Fruit fly (Drosophila melanogaster) whole organism, wandering third instar larva: ENCODE data around the gene CG2926.

Experiments used
- Abd-B ChIP-seq: fragments of >200 bp; optimal IDR thresholded peaks from 2 replicates; lab custom pipeline; 2017; ENCODE audit warnings: missing biosample characterization, missing genetic modification characterization
- CG32264 ChIP-seq: fragments of 200-800 bp; sonication (Bioruptor generic); optimal IDR thresholded peaks from 2 replicates; lab custom pipeline; 2016; ENCODE audit warnings: missing biosample characterization, missing genetic modification characterization
- CG9705 ChIP-seq: fragments of 200-800 bp; sonication (Bioruptor generic); optimal IDR thresholded peaks from 2 replicates; lab custom pipeline; 2018; ENCODE audit warnings: missing biosample characterization, mild to moderate bottlenecking, missing genetic modification characterization
- CrebA ChIP-seq: fragments of 200-800 bp; sonication (Bioruptor generic); optimal IDR thresholded peaks from 2 replicates; lab custom pipeline; 2016; ENCODE audit warnings: missing biosample characterization, mild to moderate bottlenecking, missing genetic modification characterization, borderline replicate concordance
- Dfd ChIP-seq: fragments of >200 bp; optimal IDR thresholded peaks from 2 replicates; lab custom pipeline; 2017; ENCODE audit warnings: missing biosample characterization, missing genetic modification characterization
- Dif ChIP-seq: fragments of 200-275, 200-300 bp; sonication (Bioruptor generic); optimal IDR thresholded peaks from 2 replicates; lab custom pipeline; 2018; ENCODE audit warnings: missing biosample characterization, missing genetic modification characterization; ENCODE audit not compliant: partially characterized antibody
- GATAd ChIP-seq: sonication (Bioruptor generic); optimal IDR thresholded peaks from 2 replicates; lab custom pipeline; 2016; ENCODE audit warnings: missing biosample characterization, missing genetic modification characterization
- HLH106 ChIP-seq: fragments of 200-800 bp; optimal IDR thresholded peaks from 3 replicates; lab custom pipeline; 2019; ENCODE audit warnings: missing biosample characterization, mild to moderate bottlenecking, missing genetic modification characterization, moderate library complexity
- Hnf4 ChIP-seq: fragments of 200-800 bp; sonication (Bioruptor generic); optimal IDR thresholded peaks from 2 replicates; lab custom pipeline; 2016; ENCODE audit warnings: missing biosample characterization, mild to moderate bottlenecking, missing genetic modification characterization
- Hr78 ChIP-seq: fragments of >200 bp; optimal IDR thresholded peaks from 2 replicates; lab custom pipeline; 2017; ENCODE audit warnings: missing biosample characterization, missing genetic modification characterization
- Jra ChIP-seq: sonication (Bioruptor generic); optimal IDR thresholded peaks from 2 replicates; lab custom pipeline; 2016; ENCODE audit warnings: missing biosample characterization, missing genetic modification characterization
- Mio ChIP-seq: sonication (Bioruptor generic); optimal IDR thresholded peaks from 2 replicates; lab custom pipeline; 2016; ENCODE audit warnings: missing biosample characterization, missing genetic modification characterization
- Myc ChIP-seq: fragments of >200 bp; optimal IDR thresholded peaks from 2 replicates; lab custom pipeline; 2017
- N ChIP-seq: fragments of >200 bp; optimal IDR thresholded peaks from 2 replicates; lab custom pipeline; 2018; ENCODE audit warnings: missing biosample characterization, missing external identifiers, missing genetic modification characterization
- OdsH ChIP-seq: fragments of 200-800 bp; sonication (Bioruptor generic); optimal IDR thresholded peaks from 2 replicates; lab custom pipeline; 2016; ENCODE audit warnings: missing biosample characterization, mild to moderate bottlenecking, missing genetic modification characterization
- Rel ChIP-seq, 2 experiments: fragments of 200-800 bp; sonication (Bioruptor generic) in 1 of 2; optimal IDR thresholded peaks; 2 replicates in 1 of 2; 3 replicates in 1 of 2; lab custom pipeline; 2016 to 2019; ENCODE audit warnings: mild to moderate bottlenecking in 2 of 2, missing biosample characterization in 2 of 2, missing genetic modification characterization in 2 of 2, moderate library complexity in 1 of 2
- Sp1 ChIP-seq: fragments of 200-800 bp; sonication (Bioruptor generic); optimal IDR thresholded peaks from 3 replicates; lab custom pipeline; 2019; ENCODE audit warnings: missing biosample characterization, mild to moderate bottlenecking, missing genetic modification characterization, moderate library complexity
- Vsx2 ChIP-seq: fragments of 200-300, 225-300 bp; sonication (Bioruptor generic); optimal IDR thresholded peaks from 2 replicates; lab custom pipeline; 2018; ENCODE audit warnings: missing biosample characterization, missing genetic modification characterization; ENCODE audit not compliant: partially characterized antibody
- br ChIP-seq: fragments of 200-800 bp; sonication (Bioruptor generic); optimal IDR thresholded peaks from 2 replicates; lab custom pipeline; 2016; ENCODE audit warnings: missing biosample characterization, missing genetic modification characterization
- dmrt93B ChIP-seq: fragments of 200-800 bp; sonication (Bioruptor generic); optimal IDR thresholded peaks from 2 replicates; lab custom pipeline; 2018; ENCODE audit warnings: missing biosample characterization, mild to moderate bottlenecking, missing genetic modification characterization
- ey ChIP-seq: fragments of 200-800 bp; sonication (Bioruptor generic); optimal IDR thresholded peaks from 2 replicates; lab custom pipeline; 2016; ENCODE audit warnings: missing biosample characterization, missing genetic modification characterization
- foxo ChIP-seq, 2 experiments: fragments of 200-800 bp; sonication (Bioruptor generic); optimal IDR thresholded peaks; 2 replicates in 1 of 2; 3 replicates in 1 of 2; lab custom pipeline; 2016 to 2017; ENCODE audit warnings: missing biosample characterization in 2 of 2, missing genetic modification characterization in 2 of 2
- fru ChIP-seq: fragments of 200-800 bp; sonication (Bioruptor generic); optimal IDR thresholded peaks from 3 replicates; lab custom pipeline; 2016; ENCODE audit warnings: missing biosample characterization, mild to moderate bottlenecking, missing genetic modification characterization
- h ChIP-seq: fragments of 200-800 bp; sonication (Bioruptor generic); optimal IDR thresholded peaks from 3 replicates; lab custom pipeline; 2016; ENCODE audit warnings: missing biosample characterization, mild to moderate bottlenecking, missing genetic modification characterization
- pan ChIP-seq: fragments of >200 bp; optimal IDR thresholded peaks from 2 replicates; lab custom pipeline; 2017
- psq ChIP-seq: fragments of 200-800 bp; sonication (Bioruptor generic); optimal IDR thresholded peaks from 3 replicates; lab custom pipeline; 2017; ENCODE audit warnings: missing biosample characterization, mild to moderate bottlenecking, missing genetic modification characterization, moderate library complexity
- rgr ChIP-seq: fragments of 200-800 bp; sonication (Bioruptor generic); optimal IDR thresholded peaks from 3 replicates; lab custom pipeline; 2016; ENCODE audit warnings: missing biosample characterization, mild to moderate bottlenecking, missing genetic modification characterization
- sage ChIP-seq: fragments of 200-800 bp; sonication (Bioruptor generic); optimal IDR thresholded peaks from 2 replicates; lab custom pipeline; 2016; ENCODE audit warnings: missing biosample characterization, mild to moderate bottlenecking, missing genetic modification characterization
- sv ChIP-seq: fragments of 200-800 bp; sonication (Bioruptor generic); optimal IDR thresholded peaks from 3 replicates; lab custom pipeline; 2016; ENCODE audit warnings: missing biosample characterization, missing genetic modification characterization
- usp ChIP-seq: fragments of >200 bp; optimal IDR thresholded peaks from 2 replicates; lab custom pipeline; 2017; ENCODE audit warnings: missing biosample characterization, missing genetic modification characterization

The CG2926 gene

DNA sequence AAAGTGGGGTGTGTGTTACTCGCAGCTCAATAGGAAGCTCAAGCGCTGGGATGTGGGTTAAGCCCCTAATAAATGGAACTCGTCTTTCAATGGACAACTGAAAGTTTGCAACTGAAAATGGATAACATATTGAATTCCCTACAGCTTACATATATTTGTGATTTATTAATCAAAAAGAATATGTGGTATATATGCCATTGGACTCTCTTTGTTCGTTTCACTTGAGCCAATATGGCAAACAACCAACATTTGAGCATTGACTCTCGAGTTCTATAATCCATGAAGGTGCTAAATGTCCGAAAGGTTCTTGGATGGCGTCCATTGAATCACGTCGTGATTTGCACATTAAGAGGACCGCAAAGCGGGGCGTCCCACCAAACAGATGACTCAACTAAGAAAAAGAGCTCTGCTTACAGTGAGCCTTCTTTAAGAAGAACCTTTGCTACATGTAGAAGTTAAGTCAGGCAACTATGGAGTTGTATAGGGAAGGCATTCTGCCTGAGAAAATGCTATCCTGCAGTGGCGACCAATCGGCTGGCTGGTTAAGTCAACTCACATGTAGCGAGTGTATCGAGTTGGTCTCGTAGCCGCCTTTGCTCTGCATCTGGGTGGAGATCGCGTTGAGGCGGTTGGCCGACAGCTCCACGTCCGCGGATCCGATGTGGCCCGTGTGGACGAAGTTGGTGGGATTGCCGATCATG, 29.9 kb upstream of the CG2926 start:
- TF ChIP-seq ey (GFP tag; lab: Kevin White, UChicago) (peak; percentile 18), sage (GFP tag; lab: Kevin White, UChicago) (no peak), N (GFP tag; lab: Kevin White, UChicago) (no peak), Dfd (GFP tag; lab: Kevin White, UChicago) (no peak), HLH106 (tag; lab: Kevin White, UChicago) (peak; percentile 6), usp (GFP tag; lab: Kevin White, UChicago) (no peak), Vsx2 (GFP tag; lab: Kevin White, UChicago) (no peak), foxo (GFP tag; optimal IDR thresholded peaks at IDR 0.05; lab: Kevin White, UChicago) (peak in 1 of 2 experiments; percentile 23), Dif (GFP tag; lab: Kevin White, UChicago) (no peak), dmrt93B (no peak), Mio (GFP tag; lab: Kevin White, UChicago) (no peak), Rel (GFP tag; optimal IDR thresholded peaks at IDR 0.05; lab: Kevin White, UChicago) (no peak), Rel (tag; optimal IDR thresholded peaks at IDR 0.05; lab: Kevin White, UChicago) (peak; percentile 87), pan (lab: Kevin White, UChicago) (no peak), Sp1 (GFP tag; lab: Kevin White, UChicago) (no peak), sv (GFP tag; lab: Kevin White, UChicago) (no peak), Hr78 (no peak), Myc (lab: Kevin White, UChicago) (no peak), fru (peak; percentile 12), h (no peak), GATAd (GFP tag; lab: Kevin White, UChicago) (no peak), CG9705 (GFP tag; lab: Kevin White, UChicago) (no peak)

DNA sequence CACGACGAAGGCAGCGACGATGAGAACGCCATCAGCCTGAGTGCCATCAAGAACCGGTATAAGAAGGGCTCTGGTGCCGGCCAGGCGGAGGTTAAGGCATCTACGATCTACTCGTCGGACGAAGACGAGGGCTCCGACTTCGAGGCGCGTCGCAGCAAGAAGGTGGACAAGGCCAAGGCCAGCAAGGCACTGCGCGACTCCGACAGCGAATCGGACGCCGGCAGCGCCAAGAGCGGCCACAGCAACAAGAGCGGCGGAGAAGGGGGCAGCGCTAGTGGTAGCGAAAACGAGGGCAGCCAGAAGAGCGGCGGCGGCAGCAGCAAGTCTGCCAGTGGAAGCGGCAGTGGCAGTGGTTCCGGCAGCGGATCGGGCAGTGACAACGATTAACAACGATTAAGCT, 27.3 kb upstream of the CG2926 start:
- no peak for TF ChIP-seq Hnf4 (GFP tag; lab: Kevin White, UChicago)
- TF ChIP-seq foxo (GFP tag; optimal IDR thresholded peaks at IDR 0.05; lab: Kevin White, UChicago) = no peak
- no peak for TF ChIP-seq OdsH (GFP tag; lab: Kevin White, UChicago)
- TF ChIP-seq CG32264 = no peak

DNA sequence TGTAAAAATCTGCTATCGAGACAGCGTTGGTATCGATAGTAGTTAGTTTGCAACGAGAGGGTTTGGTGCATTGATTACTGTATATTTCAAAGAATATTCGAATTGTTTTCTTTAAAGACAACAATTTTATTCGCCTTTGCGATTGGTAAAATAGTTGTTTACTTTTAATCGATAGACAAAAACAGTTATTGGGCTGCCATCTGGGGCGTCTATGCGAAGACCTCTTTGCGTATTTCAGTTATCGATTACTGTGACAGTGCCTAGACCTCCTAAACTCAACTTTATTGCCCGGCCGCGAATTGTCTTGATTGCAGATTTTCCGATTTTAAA, 24.9 kb upstream of the CG2926 start, which contains the start of gene Atu:
TSS of gene Atu (plus strand) at position 245 of the 330 bp plus-strand sequence.
- TF ChIP-seq HLH106 (tag; lab: Kevin White, UChicago) (peak; percentile 31), fru (peak; percentile 43), usp (GFP tag; lab: Kevin White, UChicago) (no peak), Dif (GFP tag; lab: Kevin White, UChicago) (peak; percentile 68), Rel (GFP tag; optimal IDR thresholded peaks at IDR 0.05; lab: Kevin White, UChicago) (no peak), Rel (tag; optimal IDR thresholded peaks at IDR 0.05; lab: Kevin White, UChicago) (peak; percentile 16), Hnf4 (GFP tag; lab: Kevin White, UChicago) (peak; percentile 51), ey (GFP tag; lab: Kevin White, UChicago) (peak; percentile 3), rgr (peak; percentile 65), N (GFP tag; lab: Kevin White, UChicago) (no peak), Abd-B (no peak), h (peak; percentile 53), dmrt93B (no peak), br (GFP tag; lab: Kevin White, UChicago) (no peak), Jra (peak; percentile 58), sv (GFP tag; lab: Kevin White, UChicago) (peak; percentile 29), foxo (GFP tag; optimal IDR thresholded peaks at IDR 0.05; lab: Kevin White, UChicago) (peak in 1 of 2 experiments; percentile 45), GATAd (GFP tag; lab: Kevin White, UChicago) (no peak), Mio (GFP tag; lab: Kevin White, UChicago) (no peak)

DNA sequence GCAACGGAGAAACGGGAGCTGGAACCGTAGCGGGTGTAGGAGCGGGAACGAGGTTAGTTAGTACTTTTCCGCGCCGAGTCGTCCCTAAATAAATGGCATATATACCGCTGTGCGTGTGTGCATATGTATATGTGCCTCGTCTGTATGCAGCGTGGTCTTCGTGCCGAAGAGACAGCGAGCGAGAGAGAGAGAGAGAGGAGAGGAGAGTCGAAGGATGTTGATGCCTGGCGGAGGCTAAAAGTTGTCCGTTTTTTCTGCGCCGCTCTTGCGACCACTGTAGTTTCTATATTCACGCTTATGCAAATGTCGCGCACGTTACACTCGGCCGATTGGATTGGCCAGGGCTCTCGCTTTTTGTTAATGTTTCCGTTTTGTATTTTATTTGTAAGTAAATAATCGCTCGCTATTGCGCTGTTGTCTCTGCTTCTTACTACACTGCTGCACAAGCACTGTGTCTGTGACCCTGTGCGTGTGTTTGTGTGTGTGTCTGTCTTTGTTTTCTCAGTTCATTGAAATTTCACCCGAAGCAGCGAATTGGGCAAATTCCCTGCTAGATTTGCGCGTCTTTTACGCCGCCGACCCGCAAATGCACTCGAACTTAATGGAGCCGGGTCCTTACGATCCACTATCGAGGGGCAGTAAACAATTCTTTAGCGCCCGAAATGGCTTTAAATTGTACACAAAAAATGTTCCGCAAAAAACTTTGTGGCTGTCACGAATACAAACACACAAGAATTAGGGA, 24.4 kb upstream of the CG2926 start, which contains the start of gene Rga:
TSS of gene Rga (minus strand) at position 741 of the 742 bp plus-strand sequence.
- peak; percentile 6 for TF ChIP-seq N (GFP tag; lab: Kevin White, UChicago)
- TF ChIP-seq psq (GFP tag; lab: Kevin White, UChicago) = peak; percentile 24
- TF ChIP-seq CG32264 = no peak
- TF ChIP-seq Myc (lab: Kevin White, UChicago) = no peak
- no peak for TF ChIP-seq Hr78
- no peak for TF ChIP-seq GATAd (GFP tag; lab: Kevin White, UChicago)
- no peak for TF ChIP-seq HLH106 (tag; lab: Kevin White, UChicago)
- TF ChIP-seq fru = peak; percentile 13
- no peak for TF ChIP-seq dmrt93B
- TF ChIP-seq CrebA (GFP tag; lab: Kevin White, UChicago) = no peak
- no peak for TF ChIP-seq Sp1 (GFP tag; lab: Kevin White, UChicago)
- no peak for TF ChIP-seq Abd-B
- TF ChIP-seq Hnf4 (GFP tag; lab: Kevin White, UChicago) = no peak
- peak; percentile 38 for TF ChIP-seq Dif (GFP tag; lab: Kevin White, UChicago)
- TF ChIP-seq Dfd (GFP tag; lab: Kevin White, UChicago) = no peak
